Worm (Caenorhabditis elegans) whole organism, L4 larva: ENCODE measurements around the gene dmsr-12.

Experiments used
- aly-2 ChIP-seq: sonication (generic microtip); optimal IDR thresholded peaks from 2 replicates; lab custom pipeline; 2018; ENCODE audit warnings: missing biosample characterization, missing genetic modification characterization
- ceh-20 ChIP-seq: fragments of 200-800 bp; sonication (Bioruptor generic); IDR thresholded peaks from 2 replicates; pipeline ENCODE4 v1.3.6; 2022; ENCODE audit warnings: missing genetic modification reagents, missing genetic modification characterization, missing compliant biosample characterization
- ceh-28 ChIP-seq: fragments of 150-350 bp; optimal IDR thresholded peaks from 2 replicates; lab custom pipeline; 2014; ENCODE audit warnings: missing biosample characterization, missing genetic modification reagents, missing genetic modification characterization
- ceh-82 ChIP-seq: sonication (generic microtip); optimal IDR thresholded peaks from 2 replicates; lab custom pipeline; 2017; ENCODE audit warnings: missing biosample characterization, missing genetic modification characterization
- fkh-10 ChIP-seq: fragments of 150-350 bp; optimal IDR thresholded peaks from 2 replicates; lab custom pipeline; 2014; ENCODE audit warnings: missing biosample characterization, missing genetic modification reagents, missing genetic modification characterization
- fos-1 ChIP-seq: fragments of 150-350 bp; optimal IDR thresholded peaks from 2 replicates; lab custom pipeline; 2014; ENCODE audit warnings: missing biosample characterization, missing genetic modification characterization
- lin-39 ChIP-seq: fragments of 150-350 bp; optimal IDR thresholded peaks from 2 replicates; lab custom pipeline; 2014; ENCODE audit warnings: missing biosample characterization, missing genetic modification reagents, missing genetic modification characterization
- lsy-2 ChIP-seq, 2 experiments: fragments of 150-350 bp in 1 of 2; sonication (generic microtip) in 1 of 2; optimal IDR thresholded peaks; 2 replicates each; lab custom pipeline; 2014 to 2017; ENCODE audit warnings: missing biosample characterization in 2 of 2, missing genetic modification characterization in 2 of 2
- nhr-102 ChIP-seq: sonication (generic microtip); optimal IDR thresholded peaks from 2 replicates; lab custom pipeline; 2016; ENCODE audit warnings: mild to moderate bottlenecking, missing genetic modification characterization, moderate library complexity, missing compliant biosample characterization
- nhr-76 ChIP-seq: fragments of 150-350 bp; optimal IDR thresholded peaks from 2 replicates; lab custom pipeline; 2014; ENCODE audit warnings: missing biosample characterization, missing genetic modification characterization
- unc-39 ChIP-seq: sonication (generic microtip); optimal IDR thresholded peaks from 2 replicates; lab custom pipeline; 2017; ENCODE audit warnings: missing biosample characterization, missing genetic modification characterization
- unc-62 ChIP-seq, 3 experiments: fragments of 150-350 bp in 1 of 3; sonication (generic microtip); optimal IDR thresholded peaks in 2 of 3; peaks in 1 of 3; 1 replicate in 1 of 3; 2 replicates in 2 of 3; lab custom pipeline; 2014 to 2017; ENCODE audit warnings: missing biosample characterization in 3 of 3, missing genetic modification characterization in 3 of 3, missing genetic modification reagents in 3 of 3, missing genotype in 1 of 3
- zfp-3 ChIP-seq: fragments of 200-800 bp; sonication (Bioruptor generic); conservative IDR thresholded peaks from 2 replicates; pipeline ENCODE4 v1.3.6; 2022; ENCODE audit warnings: missing genetic modification reagents, missing genetic modification characterization, missing compliant biosample characterization

DNA sequence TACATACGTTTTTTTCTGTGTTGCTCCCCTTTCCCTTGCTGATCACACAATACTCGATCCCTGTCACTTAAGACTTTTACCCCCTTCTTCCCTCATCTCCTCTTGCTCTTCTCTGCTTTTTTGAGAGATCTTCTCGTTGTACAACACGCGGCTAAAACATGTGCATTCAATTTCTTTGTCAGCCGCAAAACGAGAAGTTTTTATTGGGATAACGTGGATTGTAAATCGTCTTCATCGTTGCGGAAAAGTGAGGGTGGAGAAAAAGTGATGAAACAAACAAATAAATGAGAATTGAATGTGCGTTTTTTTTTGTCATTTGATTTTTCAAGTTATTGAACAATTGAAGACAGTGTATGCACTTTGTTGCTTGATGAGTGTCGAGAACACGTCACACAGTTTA, 36.8 kb downstream of the dmsr-12 start:
- TF ChIP-seq unc-39 (tag; lab: Kevin White, UChicago) (no peak), lsy-2 (tag; optimal IDR thresholded peaks at IDR 0.05; lab: Kevin White, UChicago) (no peak), zfp-3 (GFP tag; lab: Robert Waterston, UW) (no peak), nhr-76 (tag; lab: Kevin White, UChicago) (no peak), lin-39 (tag; lab: Kevin White, UChicago) (no peak), aly-2 (tag; lab: Kevin White, UChicago) (no peak), unc-62 (GFP tag; optimal IDR thresholded peaks at IDR 0.05 in 1 of 2; lab: Kevin White, UChicago) (no peak), unc-62 (tag; optimal IDR thresholded peaks at IDR 0.05; lab: Kevin White, UChicago) (no peak), ceh-82 (no peak), ceh-28 (no peak), ceh-20 (GFP tag; lab: Robert Waterston, UW) (no peak), fkh-10 (GFP tag; lab: Kevin White, UChicago) (no peak), fos-1 (tag; lab: Kevin White, UChicago) (no peak), nhr-102 (tag; lab: Kevin White, UChicago) (no peak)
